Fruit fly (Drosophila melanogaster): Measurements from ENCODE around the gene CG10252.

Gene CG10252

DNA sequence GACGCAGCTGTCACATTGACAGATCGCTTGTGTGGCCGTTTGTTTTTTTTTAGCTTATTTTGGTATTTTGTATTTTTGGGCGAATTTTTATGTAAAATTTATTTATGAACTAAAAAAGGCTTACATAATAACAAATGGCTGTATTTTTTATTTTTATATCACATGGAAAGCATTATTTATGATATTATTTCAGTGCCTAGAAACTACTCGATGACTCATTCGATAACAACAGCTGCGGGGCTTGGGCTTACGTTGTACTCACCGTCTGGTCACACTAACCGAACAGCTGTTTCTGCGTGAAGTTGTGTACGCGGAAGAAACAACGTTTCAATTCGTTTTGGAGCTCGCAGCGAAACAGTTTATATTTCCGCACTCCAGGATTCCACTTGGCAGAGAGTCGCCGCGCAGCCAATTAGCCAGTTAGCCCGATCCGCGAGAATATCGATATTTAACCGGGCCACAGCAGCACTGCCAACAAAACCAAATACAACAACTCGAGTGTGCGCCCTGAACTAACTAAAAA, 37.0 kb upstream of the CG10252 start, which contains the start of the genes Hmgcr and Rpn9 (continued):
- TF ChIP-seq Smox (GFP tag; optimal IDR thresholded peaks at IDR 0.05) = no peak
- TF ChIP-seq eg (GFP tag; IDR thresholded peaks at IDR 0.05) = peak; percentile 10; the same call in 1 of the 3 replicates
- no peak for TF ChIP-seq CG3032 (tag; optimal IDR thresholded peaks at IDR 0.05)
- TF ChIP-seq CG16779 (tag; optimal IDR thresholded peaks at IDR 0.05) = no peak
- TF ChIP-seq Eip75B (GFP tag; optimal IDR thresholded peaks at IDR 0.05) = peak; percentile 2
- TF ChIP-seq Met (GFP tag; optimal IDR thresholded peaks at IDR 0.05) = no peak
- TF ChIP-seq Lpt (GFP tag; optimal IDR thresholded peaks at IDR 0.05) = no peak
- TF ChIP-seq Sox102F (GFP tag; optimal IDR thresholded peaks at IDR 0.05) = no peak
- TF ChIP-seq Eip93F (GFP tag; optimal IDR thresholded peaks at IDR 0.05) = peak; percentile 52
- no peak for TF ChIP-seq CG11902 (GFP tag; optimal IDR thresholded peaks at IDR 0.05)
- TF ChIP-seq CG8319 (GFP tag; optimal IDR thresholded peaks at IDR 0.05) = no peak
- TF ChIP-seq CG7368 (GFP tag; optimal IDR thresholded peaks at IDR 0.05) = no peak
- TF ChIP-seq lz (GFP tag; optimal IDR thresholded peaks at IDR 0.05) = no peak
- TF ChIP-seq dac (GFP tag; optimal IDR thresholded peaks at IDR 0.05) = no peak
- TF ChIP-seq fd85E (GFP tag; optimal IDR thresholded peaks at IDR 0.05) = no peak
- TF ChIP-seq net (GFP tag; optimal IDR thresholded peaks at IDR 0.05) = no peak
- no peak; the same call in 1 of the 2 replicates for TF ChIP-seq CG15336 (GFP tag; IDR thresholded peaks at IDR 0.05)
- TF ChIP-seq acj6 (GFP tag; optimal IDR thresholded peaks at IDR 0.05) = no peak
- TF ChIP-seq Gug (GFP tag; IDR thresholded peaks at IDR 0.05) = no peak
- TF ChIP-seq CG6854 (GFP tag; optimal IDR thresholded peaks at IDR 0.05) = peak; percentile 22
- no peak for TF ChIP-seq cyc (GFP tag; optimal IDR thresholded peaks at IDR 0.05)
- TF ChIP-seq vri (GFP tag; optimal IDR thresholded peaks at IDR 0.05) = peak; percentile 48
- TF ChIP-seq dsx (GFP tag; optimal IDR thresholded peaks at IDR 0.05; ENCODE audit: poor library complexity, severe bottlenecking) = peak; percentile 11
- TF ChIP-seq Blimp-1 (GFP tag; optimal IDR thresholded peaks at IDR 0.05) = no peak
- TF ChIP-seq CG10669 (GFP tag; optimal IDR thresholded peaks at IDR 0.05) = no peak
- TF ChIP-seq CG11294 (GFP tag; IDR thresholded peaks at IDR 0.05) = no peak
- no peak for TF ChIP-seq spab (GFP tag; optimal IDR thresholded peaks at IDR 0.05)

DNA sequence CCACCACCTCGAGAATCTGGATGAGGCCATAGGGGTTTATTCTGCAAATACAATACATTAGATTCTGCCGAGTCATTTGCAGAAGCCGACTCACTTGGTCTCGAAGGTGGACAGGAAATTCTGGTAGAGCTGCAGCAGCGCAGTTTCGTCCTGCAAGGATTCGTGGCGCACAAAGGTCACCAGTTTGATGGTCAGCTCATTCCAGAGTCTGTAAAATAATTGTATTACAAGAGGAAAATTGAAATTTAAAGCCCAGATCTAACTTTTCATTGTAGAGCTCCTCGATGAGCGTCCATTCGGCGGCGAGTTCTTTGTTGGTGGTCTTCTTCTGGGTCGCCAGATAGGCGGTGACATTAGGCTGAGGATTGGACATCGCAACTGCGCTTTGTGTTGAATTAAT, 36.5 kb upstream of the CG10252 start:
- TF ChIP-seq CG1621 (tag; optimal IDR thresholded peaks at IDR 0.05) (no peak), OdsH (GFP tag; optimal IDR thresholded peaks at IDR 0.05) (no peak), achi (GFP tag; optimal IDR thresholded peaks at IDR 0.05) (no peak), CG6854 (GFP tag; optimal IDR thresholded peaks at IDR 0.05) (no peak), fd85E (GFP tag; optimal IDR thresholded peaks at IDR 0.05) (no peak), dac (GFP tag; optimal IDR thresholded peaks at IDR 0.05) (no peak), Ets96B (tag; optimal IDR thresholded peaks at IDR 0.05) (no peak), CG31627 (GFP tag; optimal IDR thresholded peaks at IDR 0.05) (no peak), spab (GFP tag; optimal IDR thresholded peaks at IDR 0.05) (no peak), esn (GFP tag; optimal IDR thresholded peaks at IDR 0.05) (no peak), cyc (GFP tag; optimal IDR thresholded peaks at IDR 0.05) (no peak), CG6808 (GFP tag; optimal IDR thresholded peaks at IDR 0.05) (no peak), CG10631 (GFP tag; optimal IDR thresholded peaks at IDR 0.05) (no peak), Lpt (GFP tag; optimal IDR thresholded peaks at IDR 0.05) (no peak), Ets21C (GFP tag; optimal IDR thresholded peaks at IDR 0.05) (no peak), CG8319 (GFP tag; optimal IDR thresholded peaks at IDR 0.05) (no peak), CG6163 (GFP tag; IDR thresholded peaks at IDR 0.05) (no peak), CG32006 (GFP tag; optimal IDR thresholded peaks at IDR 0.05) (no peak), CG4318 (GFP tag; optimal IDR thresholded peaks at IDR 0.05) (no peak), CG11762 (GFP tag; optimal IDR thresholded peaks at IDR 0.05; ENCODE audit: insufficient read depth) (no peak)

DNA sequence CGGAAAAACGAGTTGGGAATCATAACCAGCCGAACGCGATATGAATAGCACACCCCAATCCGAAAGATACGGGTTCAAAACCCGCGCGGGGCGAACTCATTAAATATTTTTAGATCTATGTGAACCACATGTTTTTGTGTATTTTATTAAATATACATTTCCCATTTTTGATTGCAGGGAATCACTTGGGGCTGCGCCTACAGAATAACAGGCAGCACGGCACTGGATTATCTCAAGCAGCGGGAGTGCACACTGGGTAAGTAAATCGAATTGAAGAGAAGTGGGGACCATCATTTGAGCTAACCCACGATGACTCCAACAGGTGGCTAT, 34.4 kb upstream of the CG10252 start:
- no peak for TF ChIP-seq CG6163 (GFP tag; IDR thresholded peaks at IDR 0.05)
- peak; percentile 74 for TF ChIP-seq svp (GFP tag)
